Worm (Caenorhabditis elegans) whole organism, young adult: ENCODE results near the gene M03D4.3.

Experiments used
- B0019.2 ChIP-seq: fragments of 200-800 bp; sonication (Bioruptor generic); conservative IDR thresholded peaks from 2 replicates; pipeline ENCODE4 v1.3.6; 2022; ENCODE audit warnings: missing genetic modification reagents, missing genetic modification characterization, missing compliant biosample characterization
- F39B2.1 ChIP-seq: fragments of 200-800 bp; sonication (Bioruptor generic); IDR thresholded peaks from 2 replicates; pipeline ENCODE4 v1.3.6; 2022; ENCODE audit warnings: missing genetic modification reagents, missing genetic modification characterization, missing compliant biosample characterization
- F49E8.2 ChIP-seq: sonication (generic microtip); optimal IDR thresholded peaks from 3 replicates; lab custom pipeline; 2017; ENCODE audit warnings: missing genetic modification characterization, mild to moderate bottlenecking, missing compliant biosample characterization, antibody characterized with exemption, moderate library complexity; ENCODE audit not compliant: insufficient read depth
- fkh-3 ChIP-seq: sonication (generic microtip); optimal IDR thresholded peaks from 2 replicates; lab custom pipeline; 2016; ENCODE audit warnings: mild to moderate bottlenecking, missing genetic modification characterization, missing compliant biosample characterization
- lag-1 ChIP-seq: fragments of 200-800 bp; sonication (Bioruptor generic); IDR thresholded peaks from 2 replicates; pipeline ENCODE4 v1.3.6; 2022; ENCODE audit warnings: missing genetic modification reagents, missing genetic modification characterization, missing compliant biosample characterization
- mcd-1 ChIP-seq: fragments of 200-800 bp; sonication (Bioruptor generic); IDR thresholded peaks from 2 replicates; pipeline ENCODE4 v1.3.6; 2022; ENCODE audit warnings: missing genetic modification reagents, missing genetic modification characterization, missing compliant biosample characterization
- nfya-2 ChIP-seq: fragments of 200-800 bp; sonication (Bioruptor generic); IDR thresholded peaks from 2 replicates; pipeline ENCODE4 v1.3.6; 2022; ENCODE audit warnings: missing genetic modification reagents, missing genetic modification characterization, missing compliant biosample characterization
- nhr-179 ChIP-seq: sonication (generic microtip); optimal IDR thresholded peaks from 2 replicates; lab custom pipeline; 2016; ENCODE audit warnings: mild to moderate bottlenecking, missing genetic modification characterization, missing compliant biosample characterization
- nhr-27 ChIP-seq: fragments of 200-800 bp; sonication (Bioruptor generic); optimal IDR thresholded peaks from 2 replicates; lab custom pipeline; 2018; ENCODE audit warnings: mild to moderate bottlenecking, missing genetic modification characterization, moderate library complexity, missing compliant biosample characterization
- pha-4 ChIP-seq: fragments of 150-350 bp; sonication (generic microtip); optimal IDR thresholded peaks from 2 replicates; lab custom pipeline; 2014; ENCODE audit warnings: missing biosample characterization, missing genetic modification reagents, missing genetic modification characterization
- repo-1 ChIP-seq: sonication (generic microtip); optimal IDR thresholded peaks from 2 replicates; lab custom pipeline; 2017; ENCODE audit warnings: mild to moderate bottlenecking, missing genetic modification characterization, missing compliant biosample characterization
- unc-130 ChIP-seq: sonication (generic microtip); optimal IDR thresholded peaks from 2 replicates; lab custom pipeline; 2016; ENCODE audit warnings: missing genetic modification reagents, missing genetic modification characterization, missing compliant biosample characterization
- zfh-2 ChIP-seq: fragments of 200-800 bp; sonication (Bioruptor generic); conservative IDR thresholded peaks from 2 replicates; pipeline ENCODE4 v1.3.6; 2022; ENCODE audit warnings: missing genetic modification reagents, missing genetic modification characterization, missing compliant biosample characterization

ce11 chrIV:6156833-6157232 is 44.6 kb upstream of the M03D4.3 start, which contains the start of gene C11D2.4:
- no peak for TF ChIP-seq repo-1
- no peak for TF ChIP-seq nfya-2 (GFP tag; lab: Robert Waterston, UW)
- no peak for TF ChIP-seq nhr-179 (tag; lab: Kevin White, UChicago)
- no peak for TF ChIP-seq unc-130
- no peak for TF ChIP-seq zfh-2 (GFP tag; lab: Robert Waterston, UW)
- TF ChIP-seq lag-1 (GFP tag; lab: Robert Waterston, UW), result no peak
- TF ChIP-seq nhr-27 (tag; lab: Kevin White, UChicago), result no peak
- TF ChIP-seq F39B2.1 (GFP tag; lab: Robert Waterston, UW), result no peak
- no peak for TF ChIP-seq B0019.2 (GFP tag; lab: Robert Waterston, UW)
- no peak for TF ChIP-seq F49E8.2
- TF ChIP-seq fkh-3 (tag; lab: Kevin White, UChicago), result no peak
- TF ChIP-seq pha-4 (tag; lab: Kevin White, UChicago), result no peak
- no peak for TF ChIP-seq mcd-1 (GFP tag; lab: Robert Waterston, UW)
